Worm (Caenorhabditis elegans) whole organism, early embryonic: ENCODE measurements around the gene C48B4.12.

ENCODE experiments used
- B0310.2 ChIP-seq: sonication (generic microtip); optimal IDR thresholded peaks from 2 replicates; lab custom pipeline; 2016; ENCODE audit warnings: mild to moderate bottlenecking, missing genetic modification characterization, missing compliant biosample characterization
- F13C5.2 ChIP-seq: sonication (generic microtip); optimal IDR thresholded peaks from 2 replicates; lab custom pipeline; 2017; ENCODE audit warnings: mild to moderate bottlenecking, missing genetic modification characterization, inconsistent platforms, missing compliant biosample characterization
- aly-1 ChIP-seq: sonication (generic microtip); optimal IDR thresholded peaks from 2 replicates; lab custom pipeline; 2016; ENCODE audit warnings: missing genetic modification characterization, missing compliant biosample characterization
- ama-1 ChIP-seq: fragments of 150-350 bp; optimal IDR thresholded peaks from 2 replicates; lab custom pipeline; 2014
- ceh-13 ChIP-seq: fragments of 200-800 bp; sonication (Bioruptor generic); optimal IDR thresholded peaks from 2 replicates; lab custom pipeline; 2018; ENCODE audit warnings: mild to moderate bottlenecking, missing genetic modification characterization, missing compliant biosample characterization
- ceh-36 ChIP-seq: sonication (generic microtip); optimal IDR thresholded peaks from 2 replicates; lab custom pipeline; 2016; ENCODE audit warnings: missing genetic modification characterization, inconsistent platforms, missing compliant biosample characterization
- ets-7 ChIP-seq: sonication (generic microtip); optimal IDR thresholded peaks from 2 replicates; lab custom pipeline; 2016; ENCODE audit warnings: missing genotype, missing genetic modification characterization, missing compliant biosample characterization
- flt-1 ChIP-seq: fragments of 200-800 bp; sonication (Bioruptor generic); IDR thresholded peaks from 2 replicates; pipeline ENCODE4 v1.3.6; 2022; ENCODE audit warnings: missing genetic modification characterization, missing compliant biosample characterization
- hmbx-1 ChIP-seq: sonication (generic microtip); optimal IDR thresholded peaks from 2 replicates; lab custom pipeline; 2016; ENCODE audit warnings: mild to moderate bottlenecking, missing genetic modification characterization, missing compliant biosample characterization
- hmg-4 ChIP-seq: fragments of 200-800 bp; sonication (Bioruptor generic); optimal IDR thresholded peaks from 2 replicates; lab custom pipeline; 2018; ENCODE audit warnings: mild to moderate bottlenecking, missing genetic modification characterization, missing compliant biosample characterization
- hnd-1 ChIP-seq: sonication (generic microtip); optimal IDR thresholded peaks from 2 replicates; lab custom pipeline; 2016; ENCODE audit warnings: missing genetic modification characterization, missing compliant biosample characterization
- pes-1 ChIP-seq: fragments of 200-800 bp; sonication (Bioruptor generic); IDR thresholded peaks from 2 replicates; pipeline ENCODE4 v1.3.6; 2022; ENCODE audit warnings: missing genetic modification reagents, missing genetic modification characterization, missing compliant biosample characterization
- scrt-1 ChIP-seq: fragments of 200-800 bp; sonication (Bioruptor generic); IDR thresholded peaks from 2 replicates; pipeline ENCODE4 v1.3.6; 2022; ENCODE audit warnings: missing genetic modification characterization, missing compliant biosample characterization
- sea-1 ChIP-seq: fragments of 200-800 bp; sonication (Bioruptor generic); conservative IDR thresholded peaks from 2 replicates; pipeline ENCODE4 v1.3.6; 2022; ENCODE audit warnings: missing genetic modification characterization, missing compliant biosample characterization
- tbx-11 ChIP-seq: fragments of 200-800 bp; sonication (Bioruptor generic); IDR thresholded peaks from 2 replicates; pipeline ENCODE4 v1.3.6; 2022; ENCODE audit warnings: missing genetic modification characterization, missing compliant biosample characterization
- tbx-37 ChIP-seq: fragments of 200-800 bp; sonication (Bioruptor generic); conservative IDR thresholded peaks from 2 replicates; pipeline ENCODE4 v1.3.6; 2022; ENCODE audit warnings: missing genetic modification reagents, missing genetic modification characterization, missing compliant biosample characterization
- tra-4 ChIP-seq: sonication (generic microtip); optimal IDR thresholded peaks from 2 replicates; lab custom pipeline; 2017; ENCODE audit warnings: missing genetic modification characterization, missing compliant biosample characterization

C48B4.12 gene

DNA sequence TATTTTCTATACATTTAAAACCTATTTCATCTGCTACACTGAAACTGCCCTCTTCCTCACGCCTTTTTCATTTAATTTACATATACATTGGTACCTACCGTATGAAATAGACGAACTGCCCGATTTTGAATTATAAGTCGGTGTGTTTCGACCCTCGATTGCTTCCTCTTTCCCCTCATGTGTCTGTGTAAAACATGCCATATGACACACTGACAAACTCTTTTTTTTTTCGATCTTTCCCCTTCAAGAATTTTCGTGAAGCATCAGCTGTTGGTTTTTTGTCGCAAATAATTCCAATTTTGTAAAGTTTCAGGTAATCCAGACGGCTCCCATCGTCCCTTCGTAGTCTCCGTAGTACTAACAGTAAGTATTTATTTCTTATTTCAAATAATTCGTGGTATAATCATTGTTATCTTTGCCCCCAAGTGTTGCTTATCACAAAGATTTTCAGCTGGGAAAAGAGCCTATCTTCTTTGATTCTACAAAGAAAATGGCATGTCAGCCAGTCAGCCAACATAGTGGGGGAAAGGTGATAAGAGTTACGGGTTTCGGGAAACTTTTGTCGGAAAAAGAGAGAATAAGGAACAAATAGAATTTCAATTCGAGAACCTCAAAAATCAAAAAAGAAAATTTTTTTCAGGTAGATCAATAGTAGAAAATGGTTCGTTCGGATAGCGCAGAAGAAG, 24.8 kb downstream of the C48B4.12 start:
- no peak for TF ChIP-seq hmbx-1 (tag; lab: Kevin White, UChicago)
- TF ChIP-seq flt-1 (GFP tag; lab: Robert Waterston, UW): no peak
- no peak for TF ChIP-seq F13C5.2
- TF ChIP-seq pes-1 (GFP tag; lab: Robert Waterston, UW): no peak
- no peak for TF ChIP-seq hmg-4 (GFP tag; lab: Kevin White, UChicago)
- no peak for TF ChIP-seq ceh-36 (tag; lab: Kevin White, UChicago)
- TF ChIP-seq ceh-13 (GFP tag; lab: Kevin White, UChicago): no peak
- no peak for TF ChIP-seq tbx-11
- no peak for TF ChIP-seq aly-1 (tag; lab: Kevin White, UChicago)
- TF ChIP-seq tbx-37 (GFP tag; lab: Robert Waterston, UW): no peak
- TF ChIP-seq ets-7 (tag; lab: Kevin White, UChicago): no peak

DNA sequence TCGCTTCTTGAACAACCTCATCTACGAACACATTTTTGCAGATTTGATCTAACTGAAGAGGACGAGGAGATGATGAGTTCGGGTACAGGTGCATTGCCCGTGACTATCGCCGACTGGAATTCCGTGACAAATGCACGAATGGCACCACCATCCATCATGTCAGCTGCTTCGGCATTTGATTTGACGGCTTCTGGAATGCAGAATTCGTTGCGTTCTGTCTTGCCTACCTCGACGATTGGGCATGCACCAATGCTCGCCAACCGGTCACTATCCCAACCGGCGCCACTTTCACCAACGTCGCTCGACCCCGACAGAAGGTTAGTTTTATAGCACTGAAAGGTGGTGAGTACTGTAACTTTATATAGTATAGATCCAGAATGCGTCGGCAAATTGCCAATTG, 26.3 kb downstream of the C48B4.12 start:
- TF ChIP-seq ets-7 (tag; lab: Kevin White, UChicago) (no peak), scrt-1 (GFP tag; lab: Robert Waterston, UW) (no peak), flt-1 (GFP tag; lab: Robert Waterston, UW) (no peak), aly-1 (tag; lab: Kevin White, UChicago) (no peak), hnd-1 (tag; lab: Kevin White, UChicago) (no peak), tbx-37 (GFP tag; lab: Robert Waterston, UW) (no peak), sea-1 (GFP tag; lab: Robert Waterston, UW) (no peak), B0310.2 (no peak)

DNA sequence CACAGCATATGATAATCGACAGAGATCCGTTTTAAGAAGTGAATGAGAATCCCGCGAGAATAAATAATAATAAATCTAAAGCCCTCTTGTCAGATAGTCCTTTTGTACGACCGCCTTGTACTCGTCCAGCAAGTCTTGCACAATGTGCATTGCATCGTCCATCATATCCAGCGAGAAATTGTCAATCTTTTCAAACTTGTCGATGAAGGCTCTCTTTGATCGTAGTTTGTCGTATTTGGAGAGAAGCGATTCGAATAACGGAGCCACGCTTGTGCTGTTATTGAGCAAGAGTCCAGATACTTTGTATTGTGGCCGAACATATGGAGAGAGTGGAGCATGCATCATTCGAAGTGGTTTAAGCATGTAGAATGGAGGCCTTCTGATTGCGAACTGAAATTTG, 29.5 kb downstream of the C48B4.12 start:
- TF ChIP-seq ama-1 (lab: Kevin White, UChicago) (no peak), scrt-1 (GFP tag; lab: Robert Waterston, UW) (no peak), flt-1 (GFP tag; lab: Robert Waterston, UW) (no peak), tbx-37 (GFP tag; lab: Robert Waterston, UW) (no peak), B0310.2 (no peak), hmg-4 (GFP tag; lab: Kevin White, UChicago) (no peak), aly-1 (tag; lab: Kevin White, UChicago) (no peak), ceh-13 (GFP tag; lab: Kevin White, UChicago) (no peak), ceh-36 (tag; lab: Kevin White, UChicago) (no peak), tra-4 (tag; lab: Kevin White, UChicago) (no peak), sea-1 (GFP tag; lab: Robert Waterston, UW) (no peak), ets-7 (tag; lab: Kevin White, UChicago) (no peak), pes-1 (GFP tag; lab: Robert Waterston, UW) (no peak), F13C5.2 (no peak), hnd-1 (tag; lab: Kevin White, UChicago) (no peak), tbx-11 (no peak), hmbx-1 (tag; lab: Kevin White, UChicago) (no peak)

DNA sequence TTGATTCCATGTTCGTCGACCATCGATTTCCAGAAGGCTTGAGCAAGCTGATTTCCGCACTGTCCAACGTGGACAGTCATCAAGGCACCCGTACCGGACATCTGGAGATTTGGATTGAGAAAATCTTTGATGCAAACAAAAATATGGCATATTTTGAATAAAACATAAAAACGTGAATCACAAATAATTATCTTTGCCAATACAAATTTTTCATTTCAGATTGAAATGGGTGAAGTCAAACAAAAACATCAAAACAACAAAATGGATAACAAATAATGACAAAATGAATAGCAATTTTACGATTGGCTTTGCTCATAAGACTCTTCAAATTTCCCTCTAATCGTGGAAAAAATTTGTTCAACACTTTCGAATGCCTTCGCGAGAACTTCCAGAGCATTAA, 31.9 kb downstream of the C48B4.12 start, which contains the start of gene tbg-1:
Gene tbg-1, minus strand, starts transcription at position 101 of the 400 bp plus-strand sequence.
- TF ChIP-seq sea-1 (GFP tag; lab: Robert Waterston, UW): no peak
- TF ChIP-seq aly-1 (tag; lab: Kevin White, UChicago): no peak
- no peak for TF ChIP-seq tbx-11
- no peak for TF ChIP-seq hmg-4 (GFP tag; lab: Kevin White, UChicago)
- TF ChIP-seq ceh-13 (GFP tag; lab: Kevin White, UChicago): no peak
- no peak for TF ChIP-seq hmbx-1 (tag; lab: Kevin White, UChicago)
- TF ChIP-seq pes-1 (GFP tag; lab: Robert Waterston, UW): no peak
- TF ChIP-seq B0310.2: no peak

DNA sequence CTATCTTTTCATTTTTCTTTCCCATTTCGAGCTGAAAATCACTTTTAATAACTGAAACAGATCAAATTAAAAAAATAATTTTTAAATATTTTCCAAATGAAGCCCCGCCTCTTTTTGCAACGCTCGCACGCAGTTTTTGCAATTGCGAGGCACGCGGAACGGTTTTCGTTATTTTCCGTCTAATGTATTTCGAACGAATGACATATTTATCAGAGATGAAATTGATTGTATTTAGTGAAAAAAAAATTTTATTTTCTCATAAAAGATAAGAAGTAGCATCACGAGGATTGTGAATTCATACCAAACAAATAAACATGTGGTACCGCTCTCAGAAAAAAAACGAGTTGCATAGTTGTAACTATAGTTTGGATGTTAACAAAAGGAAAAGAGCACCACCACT, 32.7 kb downstream of the C48B4.12 start, which contains the start of gene rpac-19:
Gene rpac-19, minus strand, starts transcription at position 31 of the 400 bp plus-strand sequence.
- TF ChIP-seq scrt-1 (GFP tag; lab: Robert Waterston, UW) (peak; percentile 69; the same call in 1 of the 2 replicates), hmbx-1 (tag; lab: Kevin White, UChicago) (peak; percentile 44), pes-1 (GFP tag; lab: Robert Waterston, UW) (peak; percentile 73), F13C5.2 (peak; percentile 70), hmg-4 (GFP tag; lab: Kevin White, UChicago) (peak; percentile 13), tbx-37 (GFP tag; lab: Robert Waterston, UW) (peak; percentile 50; the same call in 1 of the 2 replicates), hnd-1 (tag; lab: Kevin White, UChicago) (peak; percentile 23), flt-1 (GFP tag; lab: Robert Waterston, UW) (peak; percentile 61; the same call in 1 of the 2 replicates), sea-1 (GFP tag; lab: Robert Waterston, UW) (0 out of 2 replicates have a peak, but pooled peaks have one; percentile 57), aly-1 (tag; lab: Kevin White, UChicago) (no peak), ets-7 (tag; lab: Kevin White, UChicago) (no peak), B0310.2 (no peak), ceh-13 (GFP tag; lab: Kevin White, UChicago) (peak; percentile 49), ama-1 (lab: Kevin White, UChicago) (no peak), tra-4 (tag; lab: Kevin White, UChicago) (no peak), ceh-36 (tag; lab: Kevin White, UChicago) (peak; percentile 53), tbx-11 (no peak)

DNA sequence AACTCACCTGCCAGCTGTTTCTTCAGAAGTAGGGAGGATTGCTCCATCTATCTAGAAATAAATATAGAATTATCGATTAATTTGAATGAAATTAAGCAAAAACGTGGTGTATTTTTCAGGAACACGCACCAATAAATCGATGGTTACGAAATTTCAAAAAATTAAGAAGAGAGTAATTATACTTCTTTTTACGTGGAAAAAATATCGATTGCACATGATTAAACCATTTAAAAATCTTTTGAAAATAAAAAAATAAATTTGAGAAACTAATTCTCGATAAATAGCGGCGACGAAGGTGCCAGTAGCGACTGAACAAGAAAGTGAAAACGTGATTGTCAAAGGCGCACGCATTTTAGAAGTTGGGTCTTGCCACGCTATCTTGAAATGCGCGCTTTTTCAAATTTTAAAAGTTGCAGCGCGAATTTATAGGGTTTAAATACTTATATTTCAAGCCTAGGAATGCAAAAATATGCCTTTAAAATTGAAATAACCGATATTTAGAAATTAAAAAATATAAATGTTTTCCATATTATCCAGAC, 34.0 kb downstream of the C48B4.12 start, which contains the start of gene ubc-7:
Gene ubc-7, minus strand, starts transcription at position 51 of the 539 bp plus-strand sequence.
- no peak for TF ChIP-seq hnd-1 (tag; lab: Kevin White, UChicago)
- TF ChIP-seq B0310.2: no peak
- TF ChIP-seq F13C5.2: peak; percentile 56

DNA sequence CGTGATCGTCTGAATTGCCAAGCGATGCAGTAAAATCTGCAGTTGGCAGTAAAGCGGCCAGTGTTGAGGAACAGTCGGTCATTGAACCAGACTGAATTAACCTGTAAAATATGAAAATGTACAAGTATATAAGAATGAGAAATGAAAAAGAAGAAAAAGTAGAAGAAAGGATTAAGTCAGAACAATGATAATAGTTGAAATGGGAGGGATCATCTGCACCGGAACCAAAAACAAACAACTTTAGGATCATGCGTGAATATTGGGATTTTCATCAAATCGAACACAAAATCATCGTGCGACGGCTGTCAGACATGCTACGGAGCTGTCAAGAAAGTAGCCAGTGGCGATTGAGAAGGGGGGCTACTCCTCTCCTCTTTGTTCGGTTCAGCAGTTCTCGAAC, 39.9 kb downstream of the C48B4.12 start, which contains the start of gene gei-13:
Gene gei-13, minus strand, starts transcription at position 101 of the 400 bp plus-strand sequence.
- no peak for TF ChIP-seq hnd-1 (tag; lab: Kevin White, UChicago)
- TF ChIP-seq aly-1 (tag; lab: Kevin White, UChicago): no peak
- no peak for TF ChIP-seq hmg-4 (GFP tag; lab: Kevin White, UChicago)
- no peak for TF ChIP-seq tbx-37 (GFP tag; lab: Robert Waterston, UW)
- no peak for TF ChIP-seq tbx-11
- no peak for TF ChIP-seq flt-1 (GFP tag; lab: Robert Waterston, UW)
- no peak for TF ChIP-seq sea-1 (GFP tag; lab: Robert Waterston, UW)
- no peak for TF ChIP-seq tra-4 (tag; lab: Kevin White, UChicago)
- no peak for TF ChIP-seq scrt-1 (GFP tag; lab: Robert Waterston, UW)
- TF ChIP-seq ceh-36 (tag; lab: Kevin White, UChicago): no peak
- TF ChIP-seq B0310.2: no peak
- TF ChIP-seq F13C5.2: no peak
- no peak for TF ChIP-seq ceh-13 (GFP tag; lab: Kevin White, UChicago)
